Fruit fly (Drosophila melanogaster) whole organism, embryonic: Measurements from ENCODE around the gene CG14212.

ENCODE experiments used
- Asciz ChIP-seq: fragments of 200-800 bp; sonication (Bioruptor generic); optimal IDR thresholded peaks from 2 replicates; lab custom pipeline; 2017; ENCODE audit warnings: missing biosample characterization, mild to moderate bottlenecking, missing genetic modification characterization, missing genetic modification reagents
- CG11247 ChIP-seq: fragments of 200-800 bp; sonication (Bioruptor generic); IDR thresholded peaks from 2 replicates; pipeline ENCODE4 v1.3.6; 2022; ENCODE audit warnings: missing biosample characterization, missing genetic modification characterization
- CG11695 ChIP-seq: fragments of 200-800 bp; sonication (Bioruptor generic); IDR thresholded peaks from 3 replicates; pipeline ENCODE4 v1.3.6; 2022; ENCODE audit warnings: missing biosample characterization, missing genetic modification characterization
- CG13123 ChIP-seq: fragments of 200-800 bp; sonication (Bioruptor generic); optimal IDR thresholded peaks from 2 replicates; lab custom pipeline; 2016; ENCODE audit warnings: missing biosample characterization, missing genetic modification characterization
- CG13296 ChIP-seq: fragments of 200-800 bp; sonication (Bioruptor generic); optimal IDR thresholded peaks from 3 replicates; lab custom pipeline; 2018; ENCODE audit warnings: missing biosample characterization, mild to moderate bottlenecking, missing genetic modification characterization
- CG13424 ChIP-seq: fragments of 200-800 bp; sonication (Bioruptor generic); optimal IDR thresholded peaks from 2 replicates; lab custom pipeline; 2019; ENCODE audit warnings: missing biosample characterization, mild to moderate bottlenecking, missing genetic modification characterization, moderate library complexity
- CG13894 ChIP-seq: fragments of 200-800 bp; sonication (Bioruptor generic); optimal IDR thresholded peaks from 3 replicates; lab custom pipeline; 2018; ENCODE audit warnings: missing biosample characterization, mild to moderate bottlenecking, missing genetic modification characterization, moderate library complexity
- CG14667 ChIP-seq: fragments of 200-800 bp; sonication (Bioruptor generic); IDR thresholded peaks from 2 replicates; pipeline ENCODE4 v1.3.6; 2022; ENCODE audit warnings: missing biosample characterization, missing genetic modification characterization
- CG17802 ChIP-seq: fragments of 200-800 bp; sonication (Bioruptor generic); optimal IDR thresholded peaks from 2 replicates; lab custom pipeline; 2018; ENCODE audit warnings: missing biosample characterization, mild to moderate bottlenecking, missing genetic modification characterization, moderate library complexity
- CG18619 ChIP-seq: fragments of 200-800 bp; sonication (Bioruptor generic); optimal IDR thresholded peaks from 3 replicates; lab custom pipeline; 2017; ENCODE audit warnings: missing biosample characterization, mild to moderate bottlenecking, missing genetic modification characterization
- CG2678 ChIP-seq: fragments of 200-800 bp; sonication (Bioruptor generic); optimal IDR thresholded peaks from 3 replicates; lab custom pipeline; 2019; ENCODE audit warnings: missing biosample characterization, mild to moderate bottlenecking, missing genetic modification characterization, moderate library complexity
- CG2875 ChIP-seq: fragments of 200-800 bp; sonication (Bioruptor generic); optimal IDR thresholded peaks from 2 replicates; lab custom pipeline; 2017; ENCODE audit warnings: missing biosample characterization, mild to moderate bottlenecking, missing genetic modification characterization, missing genetic modification reagents
- CG3163 ChIP-seq: fragments of 200-800 bp; sonication (Bioruptor generic); optimal IDR thresholded peaks from 3 replicates; lab custom pipeline; 2016; ENCODE audit warnings: missing biosample characterization, missing genetic modification characterization
- CG34422 ChIP-seq: fragments of 200-800 bp; sonication (Bioruptor generic); IDR thresholded peaks from 3 replicates; pipeline ENCODE4 v1.3.6; 2022; ENCODE audit warnings: missing biosample characterization, missing genetic modification characterization
- CG4854 ChIP-seq: fragments of 200-800 bp; sonication (Bioruptor generic); optimal IDR thresholded peaks from 2 replicates; lab custom pipeline; 2016; ENCODE audit warnings: missing biosample characterization, missing genetic modification characterization, inconsistent platforms
- CG6689 ChIP-seq: fragments of 200-800 bp; sonication (Bioruptor generic); IDR thresholded peaks from 2 replicates; pipeline ENCODE4 v1.3.6; 2022; ENCODE audit warnings: missing biosample characterization, missing genetic modification characterization
- CG6765 ChIP-seq: fragments of 200-800 bp; sonication (Bioruptor generic); optimal IDR thresholded peaks from 3 replicates; lab custom pipeline; 2017; ENCODE audit warnings: missing biosample characterization, mild to moderate bottlenecking, missing genetic modification characterization
- CG6813 ChIP-seq: fragments of 200-800 bp; sonication (Bioruptor generic); optimal IDR thresholded peaks from 2 replicates; lab custom pipeline; 2017; ENCODE audit warnings: missing biosample characterization, missing genetic modification characterization, mild to moderate bottlenecking, moderate library complexity, missing genetic modification reagents
- CG7372 ChIP-seq: fragments of 200-800 bp; sonication (Bioruptor generic); IDR thresholded peaks from 2 replicates; pipeline ENCODE4 v1.3.6; 2022; ENCODE audit warnings: missing biosample characterization, missing genetic modification characterization
- CG7839 ChIP-seq: fragments of 200-800 bp; sonication (Bioruptor generic); optimal IDR thresholded peaks from 3 replicates; lab custom pipeline; 2018; ENCODE audit warnings: missing biosample characterization, mild to moderate bottlenecking, missing genetic modification characterization, moderate library complexity
- CG8765 ChIP-seq: fragments of 200-800 bp; sonication (Bioruptor generic); IDR thresholded peaks from 2 replicates; pipeline ENCODE4 v1.3.6; 2022; ENCODE audit warnings: missing biosample characterization, missing genetic modification characterization
- D19B ChIP-seq: fragments of 200-800 bp; sonication (Bioruptor generic); optimal IDR thresholded peaks from 2 replicates; lab custom pipeline; 2017; ENCODE audit warnings: missing biosample characterization, mild to moderate bottlenecking, missing genetic modification characterization
- Drgx ChIP-seq: fragments of 200-800 bp; sonication (Bioruptor generic); IDR thresholded peaks from 2 replicates; pipeline ENCODE4 v1.3.6; 2022; ENCODE audit warnings: missing biosample characterization, missing genetic modification characterization
- HmgZ ChIP-seq: fragments of 200-800 bp; sonication (Bioruptor generic); optimal IDR thresholded peaks from 2 replicates; lab custom pipeline; 2018; ENCODE audit warnings: missing biosample characterization, mild to moderate bottlenecking, missing genetic modification characterization
- Hmr ChIP-seq: fragments of 200-800 bp; sonication (Bioruptor generic); optimal IDR thresholded peaks from 3 replicates; lab custom pipeline; 2017; ENCODE audit warnings: mild to moderate bottlenecking, missing biosample characterization, missing genetic modification reagents, missing genetic modification characterization
- Med ChIP-seq: fragments of 200-800 bp; sonication (Bioruptor generic); peaks from one replicate; lab custom pipeline; 2016; ENCODE audit warnings: missing biosample characterization, missing genetic modification characterization, mild to moderate bottlenecking, inconsistent platforms, moderate library complexity
- Myb ChIP-seq: fragments of 200-800 bp; sonication (Bioruptor generic); optimal IDR thresholded peaks from 2 replicates; lab custom pipeline; 2016; ENCODE audit warnings: missing biosample characterization, missing genetic modification characterization
- NFAT ChIP-seq: fragments of 200-800 bp; sonication (Bioruptor generic); IDR thresholded peaks from 2 replicates; pipeline ENCODE4 v1.3.6; 2022; ENCODE audit warnings: missing biosample characterization, missing genetic modification characterization
- Opbp ChIP-seq: fragments of 200-800 bp; sonication (Bioruptor generic); IDR thresholded peaks from 3 replicates; pipeline ENCODE4 v1.3.6; 2022; ENCODE audit warnings: missing biosample characterization, missing genetic modification characterization; ENCODE audit not compliant: partially characterized antibody
- Taf1 ChIP-seq: fragments of 200-800 bp; sonication (Bioruptor generic); IDR thresholded peaks from 2 replicates; pipeline ENCODE4 v1.3.6; 2022; ENCODE audit warnings: missing biosample characterization, missing genetic modification characterization
- Trl ChIP-seq, 3 experiments: fragments of >200 bp in 2 of 3; fragments of 200-800 bp in 1 of 3; sonication (Bioruptor generic) in 1 of 3; optimal IDR thresholded peaks; 2 replicates in 1 of 3; 3 replicates in 2 of 3; lab custom pipeline; 2016 to 2017; ENCODE audit warnings: missing biosample characterization in 1 of 3, missing genetic modification characterization in 1 of 3
- az2 ChIP-seq: fragments of 200-800 bp; sonication (Bioruptor generic); optimal IDR thresholded peaks from 3 replicates; lab custom pipeline; 2016; ENCODE audit warnings: missing biosample characterization, missing genetic modification characterization
- bsh ChIP-seq, 2 experiments: fragments of 200-800 bp; sonication (Bioruptor generic); optimal IDR thresholded peaks; 2 replicates each; lab custom pipeline; 2017 to 2018; ENCODE audit warnings: mild to moderate bottlenecking in 2 of 2, missing biosample characterization in 2 of 2, missing genetic modification characterization in 2 of 2, moderate library complexity in 1 of 2
- crol ChIP-seq: fragments of 200-800 bp; sonication (Bioruptor generic); IDR thresholded peaks from 2 replicates; pipeline ENCODE4 v1.3.6; 2022; ENCODE audit warnings: missing biosample characterization, missing genetic modification characterization
- eyg ChIP-seq: fragments of 200-800 bp; sonication (Bioruptor generic); optimal IDR thresholded peaks from 3 replicates; lab custom pipeline; 2016; ENCODE audit warnings: missing biosample characterization, missing genetic modification characterization
- kni ChIP-seq: fragments of 200-800 bp; sonication (Bioruptor generic); optimal IDR thresholded peaks from 3 replicates; lab custom pipeline; 2017; ENCODE audit warnings: mild to moderate bottlenecking, missing biosample characterization, missing genetic modification reagents, missing genetic modification characterization
- lov ChIP-seq, 2 experiments: fragments of 200-800 bp in 1 of 2; fragments of >200 bp in 1 of 2; sonication (Bioruptor generic) in 1 of 2; IDR thresholded peaks in 1 of 2; optimal IDR thresholded peaks in 1 of 2; 2 replicates in 1 of 2; 3 replicates in 1 of 2; pipeline versions ENCODE4 v1.3.6 to Lab custom; 2017 to 2022; ENCODE audit warnings: missing biosample characterization in 1 of 2, missing genetic modification characterization in 1 of 2
- onecut ChIP-seq: fragments of 200-800 bp; sonication (Bioruptor generic); IDR thresholded peaks from 2 replicates; pipeline ENCODE4 v1.3.6; 2022; ENCODE audit warnings: missing biosample characterization, missing genetic modification characterization
- pita ChIP-seq: fragments of 200-800 bp; sonication (Bioruptor generic); optimal IDR thresholded peaks from 2 replicates; lab custom pipeline; 2017; ENCODE audit warnings: missing biosample characterization, mild to moderate bottlenecking, missing genetic modification characterization
- prd ChIP-seq, 3 experiments: fragments of >200 bp in 2 of 3; fragments of 200-800 bp in 1 of 3; sonication (Bioruptor generic) in 1 of 3; optimal IDR thresholded peaks in 2 of 3; IDR thresholded peaks in 1 of 3; 2 replicates in 2 of 3; 3 replicates in 1 of 3; pipeline versions ENCODE4 v1.3.6 to Lab custom; 2017 to 2022; ENCODE audit warnings: missing biosample characterization in 1 of 3, missing genetic modification characterization in 1 of 3
- pum ChIP-seq: fragments of 200-800 bp; sonication (Bioruptor generic); optimal IDR thresholded peaks from 2 replicates; lab custom pipeline; 2016; ENCODE audit warnings: missing biosample characterization, missing genetic modification characterization
- ranshi ChIP-seq: fragments of 200-800 bp; sonication (Bioruptor generic); IDR thresholded peaks from 2 replicates; pipeline ENCODE4 v1.3.6; 2022; ENCODE audit warnings: missing biosample characterization, missing genetic modification characterization
- scrt ChIP-seq: fragments of 200-800 bp; sonication (Bioruptor generic); optimal IDR thresholded peaks from 2 replicates; lab custom pipeline; 2018; ENCODE audit warnings: missing biosample characterization, mild to moderate bottlenecking, missing genetic modification characterization, moderate library complexity
- shn ChIP-seq: fragments of 200-800 bp; sonication (Bioruptor generic); optimal IDR thresholded peaks from 3 replicates; lab custom pipeline; 2016; ENCODE audit warnings: missing biosample characterization, missing genetic modification characterization
- tll ChIP-seq, 2 experiments: fragments of 200-800 bp in 1 of 2; fragments of >200 bp in 1 of 2; sonication (Bioruptor generic) in 1 of 2; optimal IDR thresholded peaks; 2 replicates each; lab custom pipeline; 2017 to 2019; ENCODE audit warnings: missing biosample characterization in 2 of 2, missing genetic modification characterization in 2 of 2, mild to moderate bottlenecking in 1 of 2, moderate library complexity in 1 of 2
- tup ChIP-seq: fragments of 200-800 bp; sonication (Bioruptor generic); optimal IDR thresholded peaks from 2 replicates; lab custom pipeline; 2016; ENCODE audit warnings: missing biosample characterization, mild to moderate bottlenecking, missing genetic modification characterization, moderate library complexity
- twi ChIP-seq: fragments of 200-800 bp; optimal IDR thresholded peaks from 2 replicates; lab custom pipeline; 2019; ENCODE audit warnings: missing biosample characterization, mild to moderate bottlenecking, missing genetic modification characterization, moderate library complexity
- usp ChIP-seq: fragments of >200 bp; optimal IDR thresholded peaks from 2 replicates; lab custom pipeline; 2017; ENCODE audit warnings: missing biosample characterization, missing genetic modification characterization

Gene CG14212

dm6 chrX:19642819-19643504, 17.5 kb downstream of the CG14212 start, which contains the start of the genes CG12237 and Sec61gamma (continued):
- no peak for TF ChIP-seq Trl (optimal IDR thresholded peaks at IDR 0.05; lab: Kevin White, UChicago)
- peak; percentile 18 for TF ChIP-seq Trl (GFP tag; optimal IDR thresholded peaks at IDR 0.05; lab: Kevin White, UChicago)
- TF ChIP-seq Taf1 (GFP tag; lab: Robert Waterston, UW): no peak
- TF ChIP-seq Med: peak; percentile 88
- TF ChIP-seq lov (optimal IDR thresholded peaks at IDR 0.05; lab: Kevin White, UChicago): no peak
- TF ChIP-seq lov (GFP tag; IDR thresholded peaks at IDR 0.05; lab: Robert Waterston, UW): no peak
- TF ChIP-seq ranshi (GFP tag; lab: Robert Waterston, UW): no peak
- no peak for TF ChIP-seq CG3163 (GFP tag; lab: Kevin White, UChicago)
- peak; percentile 72; the same call in 1 of the 3 replicates for TF ChIP-seq CG34422 (GFP tag; lab: Robert Waterston, UW)
- TF ChIP-seq HmgZ (tag; lab: Kevin White, UChicago): peak; percentile 75
- TF ChIP-seq CG2678 (tag; lab: Kevin White, UChicago): peak; percentile 33
- no peak for TF ChIP-seq bsh (GFP tag; optimal IDR thresholded peaks at IDR 0.05; lab: Kevin White, UChicago)
- no peak for TF ChIP-seq CG2875 (GFP tag; lab: Kevin White, UChicago)
- TF ChIP-seq CG11695 (GFP tag; lab: Robert Waterston, UW): no peak
- TF ChIP-seq az2: no peak
- no peak for TF ChIP-seq tup (GFP tag; lab: Kevin White, UChicago)
- TF ChIP-seq Myb (GFP tag; lab: Kevin White, UChicago): peak; percentile 22
- no peak for TF ChIP-seq CG13424 (tag; lab: Kevin White, UChicago)
- TF ChIP-seq eyg (GFP tag; lab: Kevin White, UChicago): no peak
- TF ChIP-seq shn (GFP tag; lab: Kevin White, UChicago): no peak
- TF ChIP-seq NFAT: no peak
- no peak for TF ChIP-seq D19B (GFP tag; lab: Kevin White, UChicago)
- peak; percentile 61 for TF ChIP-seq CG13894
- no peak for TF ChIP-seq scrt (GFP tag; lab: Kevin White, UChicago)
- no peak for TF ChIP-seq CG4854 (GFP tag; lab: Kevin White, UChicago)
- TF ChIP-seq CG7372 (GFP tag; lab: Robert Waterston, UW): no peak
- no peak for TF ChIP-seq twi (tag; lab: Kevin White, UChicago)
- no peak for TF ChIP-seq CG7839 (tag; lab: Kevin White, UChicago)
- TF ChIP-seq Hmr: no peak
- no peak; the same call in 1 of the 2 replicates for TF ChIP-seq onecut (GFP tag; lab: Robert Waterston, UW)
- peak; percentile 15 for TF ChIP-seq CG17802
- no peak for TF ChIP-seq Drgx (GFP tag; lab: Robert Waterston, UW)
- no peak for TF ChIP-seq CG6689 (GFP tag; lab: Robert Waterston, UW)
- TF ChIP-seq prd (optimal IDR thresholded peaks at IDR 0.05; lab: Kevin White, UChicago): no peak
- no peak for TF ChIP-seq prd (GFP tag; IDR thresholded peaks at IDR 0.05; lab: Robert Waterston, UW)
- no peak for TF ChIP-seq kni (GFP tag; lab: Kevin White, UChicago)
- no peak for TF ChIP-seq CG18619 (GFP tag; lab: Kevin White, UChicago)
- peak; percentile 35 for TF ChIP-seq CG13296
- no peak for TF ChIP-seq CG14667
- TF ChIP-seq pita (GFP tag; lab: Kevin White, UChicago): no peak
- TF ChIP-seq CG6813 (GFP tag; lab: Kevin White, UChicago): no peak
- no peak for TF ChIP-seq CG13123 (GFP tag; lab: Kevin White, UChicago)
- peak; percentile 46 for TF ChIP-seq CG11247 (GFP tag; lab: Robert Waterston, UW)
- TF ChIP-seq crol (GFP tag; lab: Robert Waterston, UW): no peak
- TF ChIP-seq pum: no peak
- TF ChIP-seq Opbp: no peak; the same call in 2 of the 3 replicates
- TF ChIP-seq CG6765: no peak
- no peak for TF ChIP-seq tll (GFP tag; optimal IDR thresholded peaks at IDR 0.05; lab: Kevin White, UChicago)
- no peak for TF ChIP-seq Asciz (GFP tag; lab: Kevin White, UChicago)
- no peak for TF ChIP-seq usp (GFP tag; lab: Kevin White, UChicago)
- TF ChIP-seq CG8765 (GFP tag; lab: Robert Waterston, UW): no peak
